Worm (Caenorhabditis elegans) whole organism, young adult: Measurements from ENCODE around the gene otub-1.

Experiments
- F55B11.4 ChIP-seq: sonication (generic microtip); optimal IDR thresholded peaks from 2 replicates; lab custom pipeline; 2016; ENCODE audit warnings: missing compliant biosample characterization, missing genetic modification characterization, borderline replicate concordance; ENCODE audit not compliant: insufficient read depth
- ama-1 ChIP-seq, 3 experiments: fragments of 150-350 bp in 1 of 3; sonication (generic microtip) in 2 of 3; optimal IDR thresholded peaks; 2 replicates each; lab custom pipeline; 2014 to 2018; ENCODE audit warnings: missing biosample characterization in 2 of 3, missing genetic modification characterization in 2 of 3, missing genetic modification reagents in 2 of 3
- ceh-79 ChIP-seq: sonication (generic microtip); optimal IDR thresholded peaks from 2 replicates; lab custom pipeline; 2017; ENCODE audit warnings: mild to moderate bottlenecking, missing genetic modification characterization, missing compliant biosample characterization
- efl-1 ChIP-seq: fragments of 150-350 bp; optimal IDR thresholded peaks from 2 replicates; lab custom pipeline; 2014; ENCODE audit warnings: missing biosample characterization, missing genetic modification reagents, missing genetic modification characterization
- hlh-12 ChIP-seq: sonication (generic microtip); optimal IDR thresholded peaks from 2 replicates; lab custom pipeline; 2016; ENCODE audit warnings: missing genetic modification characterization, missing compliant biosample characterization
- nfya-1 ChIP-seq: sonication (generic microtip); optimal IDR thresholded peaks from 2 replicates; lab custom pipeline; 2017; ENCODE audit warnings: antibody characterized with exemption, missing compliant biosample characterization, missing genetic modification characterization, borderline replicate concordance; ENCODE audit not compliant: insufficient read depth
- snpc-1.1 ChIP-seq: sonication (generic microtip); optimal IDR thresholded peaks from 2 replicates; lab custom pipeline; 2017; ENCODE audit warnings: missing genetic modification characterization, mild to moderate bottlenecking, missing compliant biosample characterization, antibody characterized with exemption, moderate library complexity, missing genotype, missing genetic modification reagents; ENCODE audit not compliant: insufficient read depth
- unc-130 ChIP-seq: sonication (generic microtip); optimal IDR thresholded peaks from 2 replicates; lab custom pipeline; 2016; ENCODE audit warnings: missing genetic modification reagents, missing genetic modification characterization, missing compliant biosample characterization
- zfh-2 ChIP-seq: fragments of 200-800 bp; sonication (Bioruptor generic); conservative IDR thresholded peaks from 2 replicates; pipeline ENCODE4 v1.3.6; 2022; ENCODE audit warnings: missing genetic modification reagents, missing genetic modification characterization, missing compliant biosample characterization

DNA sequence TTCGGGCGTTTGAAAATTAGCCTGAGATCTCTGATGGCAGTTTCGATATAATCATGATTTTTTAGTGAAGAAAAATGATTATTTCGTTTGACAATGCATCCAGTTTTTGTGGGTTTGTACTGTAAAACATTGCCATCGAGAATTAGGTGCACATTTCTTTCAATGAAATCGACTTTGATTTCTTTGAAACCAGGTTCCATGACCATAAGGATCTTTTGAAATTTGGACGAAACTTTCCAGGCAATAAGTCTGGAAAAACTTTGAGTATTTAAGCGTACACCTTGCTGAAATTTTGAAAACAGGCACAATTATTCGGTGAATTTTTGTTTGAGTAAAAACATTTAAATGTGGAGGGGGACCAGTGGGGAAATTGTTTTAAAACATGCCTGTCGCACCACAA lies 14.4 kb upstream of the otub-1 start:
- no peak for TF ChIP-seq efl-1 (GFP tag; lab: Kevin White, UChicago)
- TF ChIP-seq ceh-79 (tag; lab: Kevin White, UChicago) = no peak
- TF ChIP-seq zfh-2 (GFP tag; lab: Robert Waterston, UW) = no peak
- no peak for TF ChIP-seq snpc-1.1 (tag; lab: Kevin White, UChicago)
- no peak for TF ChIP-seq nfya-1 (tag; lab: Kevin White, UChicago)
- no peak for TF ChIP-seq hlh-12
- TF ChIP-seq F55B11.4 (tag; lab: Kevin White, UChicago) = no peak
- TF ChIP-seq ama-1 (optimal IDR thresholded peaks at IDR 0.05; lab: Kevin White, UChicago) = no peak
- TF ChIP-seq ama-1 (GFP tag; optimal IDR thresholded peaks at IDR 0.05; lab: Kevin White, UChicago) = no peak
- TF ChIP-seq unc-130 (GFP tag; lab: Kevin White, UChicago) = no peak
